Worm (Caenorhabditis elegans): ENCODE results near the gene ZC443.3.

ce11 chrV:12773222-12773621 is 40.7 kb downstream of the ZC443.3 start, which contains the start of gene ZC455.1:
- TF ChIP-seq nhr-11 (tag; optimal IDR thresholded peaks at IDR 0.05) (no peak), F49E8.2 (tag; optimal IDR thresholded peaks at IDR 0.05; ENCODE audit: borderline replicate concordance) (no peak), lsy-2 (tag; optimal IDR thresholded peaks at IDR 0.05) (no peak), T26A8.4 (GFP tag; IDR thresholded peaks at IDR 0.05) (no peak), lim-7 (GFP tag; IDR thresholded peaks at IDR 0.05) (no peak), unc-39 (tag; optimal IDR thresholded peaks at IDR 0.05) (no peak), nhr-76 (tag; optimal IDR thresholded peaks at IDR 0.05) (no peak), nhr-10 (tag; optimal IDR thresholded peaks at IDR 0.05) (no peak), fos-1 (tag; optimal IDR thresholded peaks at IDR 0.05) (no peak), dmd-6 (GFP tag; IDR thresholded peaks at IDR 0.05) (no peak), ces-1 (GFP tag; optimal IDR thresholded peaks at IDR 0.05) (no peak)

All from whole organism, L4 larva.